Fruit fly (Drosophila melanogaster): Measurements from ENCODE around the gene CG13454.

DNA sequence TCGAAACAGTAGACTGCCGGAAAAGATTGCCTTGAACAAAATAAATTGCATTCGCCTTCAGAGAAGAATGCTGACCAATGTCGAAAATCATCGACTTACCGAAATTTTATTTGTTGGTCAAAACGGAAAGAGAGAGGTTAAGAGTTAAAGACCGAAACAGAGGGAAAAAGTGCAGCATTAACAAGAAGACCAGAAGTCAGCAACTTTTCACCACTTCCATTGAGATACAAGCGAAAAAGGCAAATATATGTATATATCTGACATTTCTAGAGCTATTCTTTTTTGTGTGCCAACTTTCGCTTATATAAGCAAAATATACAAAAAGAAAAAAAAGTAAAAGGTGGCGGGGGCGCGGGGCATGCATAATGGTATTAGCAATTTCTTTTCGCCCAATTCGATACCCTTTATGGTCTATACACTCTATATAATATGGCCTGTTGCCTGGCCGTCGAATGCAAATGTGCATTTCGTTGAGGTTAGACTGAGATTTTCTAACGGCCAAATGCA, 23.1 kb upstream of the CG13454 start:
- TF ChIP-seq pan (optimal IDR thresholded peaks at IDR 0.05) (no peak), CG8478 (optimal IDR thresholded peaks at IDR 0.05) (no peak)

All from whole organism.